Worm (Caenorhabditis elegans): Measurements from ENCODE around the gene B0454.5.
A peak's percentile ranks its signal among the peaks of the same experiment; 100 is the strongest.

B0454.5 gene

ce11 chrII:3012133-3012532 lies 26.5 kb upstream of the B0454.5 start, which contains the start of gene C41H7.9:
TSS of gene C41H7.9 (minus strand) at chrII:3012233.
- TF ChIP-seq nhr-84 (tag; optimal IDR thresholded peaks at IDR 0.05) (no peak), mef-2 (tag; optimal IDR thresholded peaks at IDR 0.05) (no peak), ces-1 (GFP tag; optimal IDR thresholded peaks at IDR 0.05) (no peak), tbx-2 (tag; optimal IDR thresholded peaks at IDR 0.05) (no peak), dsc-1 (tag; optimal IDR thresholded peaks at IDR 0.05) (no peak), swsn-7 (tag; optimal IDR thresholded peaks at IDR 0.05) (no peak), nhr-20 (tag; optimal IDR thresholded peaks at IDR 0.05) (no peak), ceh-88 (GFP tag; IDR thresholded peaks at IDR 0.05) (no peak), irx-1 (tag; optimal IDR thresholded peaks at IDR 0.05) (no peak), efl-1 (optimal IDR thresholded peaks at IDR 0.05) (no peak), efl-1 (GFP tag; optimal IDR thresholded peaks at IDR 0.05 in 1 of 2) (no peak), ets-5 (GFP tag; IDR thresholded peaks at IDR 0.05) (no peak), hlh-17 (GFP tag; optimal IDR thresholded peaks at IDR 0.05; ENCODE audit: borderline replicate concordance) (no peak), snpc-4 (tag; optimal IDR thresholded peaks at IDR 0.05) (no peak), F16B12.6 (tag; optimal IDR thresholded peaks at IDR 0.05) (no peak), lsy-2 (tag; optimal IDR thresholded peaks at IDR 0.05) (no peak), aha-1 (tag; optimal IDR thresholded peaks at IDR 0.05) (no peak), unc-30 (tag; optimal IDR thresholded peaks at IDR 0.05) (no peak), vab-15 (tag; optimal IDR thresholded peaks at IDR 0.05) (no peak)

ce11 chrII:3014196-3014849 lies 24.3 kb upstream of the B0454.5 start, which contains the start of gene C41H7.2:
TSS of gene C41H7.2 (plus strand) at chrII:3014817.
- no peak for TF ChIP-seq ceh-82 (tag; optimal IDR thresholded peaks at IDR 0.05)
- no peak for TF ChIP-seq ces-1 (GFP tag; optimal IDR thresholded peaks at IDR 0.05)
- no peak for TF ChIP-seq nhr-90 (tag; optimal IDR thresholded peaks at IDR 0.05; ENCODE audit: poor library complexity)
- peak; percentile 78 for TF ChIP-seq elt-2 (tag; optimal IDR thresholded peaks at IDR 0.05)
- peak; percentile 40 for TF ChIP-seq tlp-1 (tag; optimal IDR thresholded peaks at IDR 0.05)
- no peak for TF ChIP-seq ztf-4 (tag; optimal IDR thresholded peaks at IDR 0.05)
- no peak for TF ChIP-seq nhr-11 (tag; optimal IDR thresholded peaks at IDR 0.05)
- TF ChIP-seq aha-1 (tag; optimal IDR thresholded peaks at IDR 0.05) = no peak
- TF ChIP-seq swsn-7 (tag; optimal IDR thresholded peaks at IDR 0.05) = no peak
- no peak for TF ChIP-seq nhr-84 (tag; optimal IDR thresholded peaks at IDR 0.05)
- TF ChIP-seq Y116A8C.19 (tag; optimal IDR thresholded peaks at IDR 0.05; ENCODE audit: borderline replicate concordance) = no peak
- no peak for TF ChIP-seq alr-1 (tag; optimal IDR thresholded peaks at IDR 0.05; ENCODE audit: borderline replicate concordance)
- TF ChIP-seq grh-1 (GFP tag; IDR thresholded peaks at IDR 0.05) = no peak
- no peak for TF ChIP-seq snpc-4 (tag; optimal IDR thresholded peaks at IDR 0.05)
- no peak for TF ChIP-seq fos-1 (tag; optimal IDR thresholded peaks at IDR 0.05)
- TF ChIP-seq zip-4 (GFP tag; optimal IDR thresholded peaks at IDR 0.05) = no peak

ce11 chrII:3019807-3020206 lies 18.9 kb upstream of the B0454.5 start, which contains the start of gene clec-3:
TSS of gene clec-3 (minus strand) at chrII:3019907.
- no peak for TF ChIP-seq nhr-47 (tag; optimal IDR thresholded peaks at IDR 0.05)
- no peak for TF ChIP-seq C34B4.2 (tag; optimal IDR thresholded peaks at IDR 0.05)
- TF ChIP-seq tlp-1 (tag; optimal IDR thresholded peaks at IDR 0.05) = no peak
- TF ChIP-seq nhr-237 (tag; optimal IDR thresholded peaks at IDR 0.05) = no peak
- TF ChIP-seq grh-1 (GFP tag; IDR thresholded peaks at IDR 0.05) = no peak
- no peak for TF ChIP-seq nhr-20 (tag; optimal IDR thresholded peaks at IDR 0.05)
- no peak for TF ChIP-seq ama-1 (optimal IDR thresholded peaks at IDR 0.05)

ce11 chrII:3020899-3021298 lies 17.8 kb upstream of the B0454.5 start:
- TF ChIP-seq zag-1 (tag; optimal IDR thresholded peaks at IDR 0.05) = no peak

ce11 chrII:3023381-3023935 lies 15.2 kb upstream of the B0454.5 start, which contains the start of gene clec-2:
TSS of gene clec-2 (minus strand) at chrII:3023431.
- no peak for TF ChIP-seq unc-86 (tag; optimal IDR thresholded peaks at IDR 0.05)
- no peak for TF ChIP-seq nhr-12 (tag; optimal IDR thresholded peaks at IDR 0.05)
- TF ChIP-seq nhr-84 (tag; optimal IDR thresholded peaks at IDR 0.05) = no peak
- no peak for TF ChIP-seq tlp-1 (tag; optimal IDR thresholded peaks at IDR 0.05)
- no peak for TF ChIP-seq nhr-77 (tag; optimal IDR thresholded peaks at IDR 0.05)
- TF ChIP-seq F16B12.6 (tag; optimal IDR thresholded peaks at IDR 0.05) = no peak
- TF ChIP-seq isw-1 (GFP tag; IDR thresholded peaks at IDR 0.05) = no peak
- no peak for TF ChIP-seq ets-5 (GFP tag; IDR thresholded peaks at IDR 0.05)
- no peak for TF ChIP-seq hlh-17 (GFP tag; optimal IDR thresholded peaks at IDR 0.05; ENCODE audit: borderline replicate concordance)
- TF ChIP-seq nhr-237 (tag; optimal IDR thresholded peaks at IDR 0.05) = no peak
- no peak for TF ChIP-seq tbx-2 (tag; optimal IDR thresholded peaks at IDR 0.05)
- no peak for TF ChIP-seq ztf-11 (tag; optimal IDR thresholded peaks at IDR 0.05)
- no peak for TF ChIP-seq fkh-10 (GFP tag; optimal IDR thresholded peaks at IDR 0.05)
- no peak for TF ChIP-seq ceh-8 (GFP tag; optimal IDR thresholded peaks at IDR 0.05)
- no peak for TF ChIP-seq pag-3 (tag; optimal IDR thresholded peaks at IDR 0.05; ENCODE audit: borderline replicate concordance, insufficient read depth)
- no peak for TF ChIP-seq nhr-85 (tag)
